Fruit fly (Drosophila melanogaster): ENCODE data around the gene CG18417.

The CG18417 gene

DNA sequence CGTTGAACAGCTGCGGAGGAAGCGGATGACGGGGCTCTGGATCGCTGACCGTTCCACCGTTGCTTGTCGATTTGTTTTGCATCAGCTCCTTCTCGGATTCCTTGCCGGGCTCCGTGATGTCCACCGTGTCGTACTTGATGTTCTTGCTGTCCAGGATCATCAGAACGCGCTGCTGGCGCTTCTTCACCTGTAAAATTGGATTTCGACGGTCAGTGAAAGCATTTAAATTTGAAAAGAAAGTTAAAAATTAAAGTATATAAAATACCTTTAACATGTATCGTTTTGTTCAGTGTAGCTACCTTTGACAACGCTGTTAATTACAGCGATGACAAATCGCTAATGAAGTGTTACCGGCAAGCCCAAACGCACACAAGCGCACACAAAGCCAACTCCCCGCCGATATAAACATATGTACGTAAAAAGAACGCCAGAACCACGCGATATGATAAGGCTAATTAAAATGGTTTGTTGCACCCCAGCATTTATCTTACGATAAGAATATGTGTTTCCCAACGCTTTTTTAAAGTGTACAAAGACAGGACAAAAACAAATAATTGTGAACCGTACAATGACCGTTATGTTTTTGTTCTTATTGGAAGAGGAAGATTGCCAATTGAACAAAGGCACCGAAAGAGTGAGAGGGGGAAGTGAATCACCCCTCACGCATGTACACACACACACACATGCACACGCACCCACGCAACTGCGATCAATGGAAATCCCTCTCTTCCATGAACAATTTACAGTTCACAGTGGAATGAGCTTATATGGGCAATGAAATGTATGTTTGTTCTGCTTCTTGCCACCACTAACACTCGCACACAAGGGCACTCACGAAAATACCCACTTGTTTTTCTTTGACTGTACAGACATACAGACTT lies 31.8 kb upstream of the CG18417 start (continued):
- TF ChIP-seq CG8944 (GFP tag; optimal IDR thresholded peaks at IDR 0.05) (peak; percentile 6), CG2120 (GFP tag; optimal IDR thresholded peaks at IDR 0.05) (peak; percentile 59), CkIIα-i1 (GFP tag; IDR thresholded peaks at IDR 0.05) (no peak), aop (GFP tag; IDR thresholded peaks at IDR 0.05) (no peak), CG6254 (GFP tag; optimal IDR thresholded peaks at IDR 0.05) (peak; percentile 18), sima (GFP tag; optimal IDR thresholded peaks at IDR 0.05) (no peak), Hr3 (GFP tag; optimal IDR thresholded peaks at IDR 0.05) (no peak), Fer2 (tag; optimal IDR thresholded peaks at IDR 0.05) (no peak), Blimp-1 (GFP tag; optimal IDR thresholded peaks at IDR 0.05) (peak; percentile 16), phol (tag; optimal IDR thresholded peaks at IDR 0.05) (peak; percentile 40), CG3995 (GFP tag; optimal IDR thresholded peaks at IDR 0.05) (no peak), CG30403 (GFP tag; optimal IDR thresholded peaks at IDR 0.05) (peak; percentile 32), ara (GFP tag; IDR thresholded peaks at IDR 0.05) (0 out of 2 replicates have a peak, but pooled peaks have one; percentile 43), Atf3 (GFP tag; optimal IDR thresholded peaks at IDR 0.05) (no peak), CG11247 (GFP tag; IDR thresholded peaks at IDR 0.05) (no peak), Atf6 (GFP tag; IDR thresholded peaks at IDR 0.05) (peak; percentile 50; the same call in 1 of the 2 replicates), vvl (GFP tag; IDR thresholded peaks at IDR 0.05) (peak; percentile 49), jumu (GFP tag; optimal IDR thresholded peaks at IDR 0.05) (no peak), Deaf1 (tag; optimal IDR thresholded peaks at IDR 0.05) (no peak), Dp (GFP tag; optimal IDR thresholded peaks at IDR 0.05) (no peak), CG12391 (tag; optimal IDR thresholded peaks at IDR 0.05) (peak; percentile 9), sisA (GFP tag; IDR thresholded peaks at IDR 0.05) (no peak), Adf1 (GFP tag; IDR thresholded peaks at IDR 0.05) (no peak), Hmr (GFP tag; optimal IDR thresholded peaks at IDR 0.05) (peak; percentile 31), CG9797 (GFP tag; optimal IDR thresholded peaks at IDR 0.05) (no peak), HLH54F (GFP tag; optimal IDR thresholded peaks at IDR 0.05) (no peak), B-H1 (GFP tag; IDR thresholded peaks at IDR 0.05) (no peak), CG4404 (GFP tag; IDR thresholded peaks at IDR 0.05) (no peak), Fer1 (GFP tag; optimal IDR thresholded peaks at IDR 0.05) (peak; percentile 18), CG18619 (GFP tag; optimal IDR thresholded peaks at IDR 0.05) (peak; percentile 16), CG4282 (GFP tag; optimal IDR thresholded peaks at IDR 0.05) (no peak), org-1 (GFP tag; optimal IDR thresholded peaks at IDR 0.05) (peak; percentile 19), CG12236 (GFP tag; optimal IDR thresholded peaks at IDR 0.05) (no peak), lab (GFP tag; optimal IDR thresholded peaks at IDR 0.05) (no peak), insv (GFP tag; optimal IDR thresholded peaks at IDR 0.05) (peak; percentile 11 to 92), nerfin-2 (GFP tag; IDR thresholded peaks at IDR 0.05; ENCODE audit: partially characterized antibody) (no peak), BEAF-32 (GFP tag; optimal IDR thresholded peaks at IDR 0.05) (peak; percentile 0), Rx (GFP tag; IDR thresholded peaks at IDR 0.05) (0 out of 2 replicates have a peak, but pooled peaks have one; percentile 9), CG6765 (GFP tag; optimal IDR thresholded peaks at IDR 0.05) (no peak), ham (GFP tag; IDR thresholded peaks at IDR 0.05) (no peak), CG11504 (tag; optimal IDR thresholded peaks at IDR 0.05) (peak; percentile 56), row (GFP tag; IDR thresholded peaks at IDR 0.05) (peak; percentile 15; the same call in 1 of the 3 replicates), CG14050 (GFP tag; IDR thresholded peaks at IDR 0.05) (peak; percentile 53; the same call in 2 of the 3 replicates), tx (GFP tag; optimal IDR thresholded peaks at IDR 0.05) (no peak), odd (GFP tag; optimal IDR thresholded peaks at IDR 0.05) (no peak), tin (GFP tag; optimal IDR thresholded peaks at IDR 0.05) (no peak), CG17612 (GFP tag; IDR thresholded peaks at IDR 0.05) (no peak), CG16813 (GFP tag; IDR thresholded peaks at IDR 0.05; ENCODE audit: partially characterized antibody) (peak; percentile 8; the same call in 1 of the 3 replicates)

Measured in whole organism, embryonic.